Fruit fly (Drosophila melanogaster): ENCODE data around the gene Ogg1.
A peak's percentile ranks its signal among the peaks of the same experiment; 100 is the strongest.

Ogg1 gene

dm6 chrX:8709234-8709843 is 19.2 kb downstream of the Ogg1 start, which contains the start of gene Hexo2 (continued):
- peak; percentile 95 for TF ChIP-seq btn (GFP tag; optimal IDR thresholded peaks at IDR 0.05)
- no peak; the same call in 1 of the 3 replicates for TF ChIP-seq CG3726 (GFP tag; IDR thresholded peaks at IDR 0.05)
- no peak for TF ChIP-seq bbx (GFP tag; IDR thresholded peaks at IDR 0.05; ENCODE audit: partially characterized antibody)
- TF ChIP-seq NK7.1 (GFP tag; optimal IDR thresholded peaks at IDR 0.05) = peak; percentile 77
- TF ChIP-seq CG3281 (GFP tag; optimal IDR thresholded peaks at IDR 0.05) = peak; percentile 73
- TF ChIP-seq CG12659 (GFP tag; optimal IDR thresholded peaks at IDR 0.05) = peak; percentile 89
- TF ChIP-seq lab (GFP tag; optimal IDR thresholded peaks at IDR 0.05) = peak; percentile 93
- peak; percentile 85 for TF ChIP-seq maf-S (GFP tag; optimal IDR thresholded peaks at IDR 0.05)
- peak; percentile 72 for TF ChIP-seq trh (GFP tag; optimal IDR thresholded peaks at IDR 0.05)
- peak; percentile 97 for TF ChIP-seq CG34422 (GFP tag; IDR thresholded peaks at IDR 0.05)
- TF ChIP-seq sisA (GFP tag; IDR thresholded peaks at IDR 0.05) = peak; percentile 98
- TF ChIP-seq CG1832 (GFP tag; optimal IDR thresholded peaks at IDR 0.05) = no peak
- peak; percentile 55; the same call in 1 of the 2 replicates for TF ChIP-seq CG10321 (GFP tag; IDR thresholded peaks at IDR 0.05)
- peak; percentile 97 for TF ChIP-seq CG32772 (GFP tag; IDR thresholded peaks at IDR 0.05)
- TF ChIP-seq CG12155 (GFP tag; optimal IDR thresholded peaks at IDR 0.05) = peak; percentile 80
- peak; percentile 89 for TF ChIP-seq disco-r (GFP tag; optimal IDR thresholded peaks at IDR 0.05)
- TF ChIP-seq lmd (GFP tag; IDR thresholded peaks at IDR 0.05) = peak; percentile 94
- peak; percentile 54 for TF ChIP-seq ac (GFP tag; optimal IDR thresholded peaks at IDR 0.05)
- TF ChIP-seq Doc2 (GFP tag; IDR thresholded peaks at IDR 0.05) = peak; percentile 75
- no peak for TF ChIP-seq CG7745 (tag; optimal IDR thresholded peaks at IDR 0.05)
- TF ChIP-seq Rx (GFP tag; IDR thresholded peaks at IDR 0.05) = peak; percentile 97
- TF ChIP-seq knrl (GFP tag; IDR thresholded peaks at IDR 0.05; ENCODE audit: partially characterized antibody) = no peak
- TF ChIP-seq Ets97D (GFP tag; optimal IDR thresholded peaks at IDR 0.05) = peak; percentile 61
- TF ChIP-seq dm (GFP tag; optimal IDR thresholded peaks at IDR 0.05) = peak; percentile 82
- TF ChIP-seq Abd-B (GFP tag; optimal IDR thresholded peaks at IDR 0.05) = peak; percentile 83
- no peak for TF ChIP-seq Sin3A (optimal IDR thresholded peaks at IDR 0.05)
- no peak for TF ChIP-seq pan (optimal IDR thresholded peaks at IDR 0.05)
- TF ChIP-seq pan (GFP tag; optimal IDR thresholded peaks at IDR 0.05 in 1 of 2, IDR thresholded peaks at IDR 0.05 in 1 of 2) = peak in 1 of 2 experiments; percentile 96
- peak; percentile 92 for TF ChIP-seq CG6272 (GFP tag; IDR thresholded peaks at IDR 0.05)
- TF ChIP-seq pfk (GFP tag; optimal IDR thresholded peaks at IDR 0.05) = no peak
- peak in 1 of 2 experiments; percentile 71 for TF ChIP-seq Hr78 (GFP tag; optimal IDR thresholded peaks at IDR 0.05)
- TF ChIP-seq CG14667 (GFP tag; IDR thresholded peaks at IDR 0.05) = peak; percentile 92
- peak; percentile 36; the same call in 1 of the 2 replicates for TF ChIP-seq GATAe (GFP tag; conservative IDR thresholded peaks at IDR 0.05)
- peak; percentile 96 for TF ChIP-seq ase (GFP tag; IDR thresholded peaks at IDR 0.05)
- peak; percentile 67 for TF ChIP-seq CG6683 (GFP tag; optimal IDR thresholded peaks at IDR 0.05)
- TF ChIP-seq ro (GFP tag; IDR thresholded peaks at IDR 0.05) = peak; percentile 88
- peak; percentile 81 for TF ChIP-seq Lhr (GFP tag; optimal IDR thresholded peaks at IDR 0.05)
- no peak for TF ChIP-seq Dp (GFP tag; optimal IDR thresholded peaks at IDR 0.05)
- TF ChIP-seq CG1529 (GFP tag; optimal IDR thresholded peaks at IDR 0.05) = peak; percentile 92
- peak; percentile 91 for TF ChIP-seq Chrac-16 (GFP tag; optimal IDR thresholded peaks at IDR 0.05)
- TF ChIP-seq Dek (tag; optimal IDR thresholded peaks at IDR 0.05) = peak; percentile 85
- TF ChIP-seq wek (GFP tag; optimal IDR thresholded peaks at IDR 0.05) = peak; percentile 84
- TF ChIP-seq ind (GFP tag; optimal IDR thresholded peaks at IDR 0.05) = peak; percentile 94
- peak; percentile 58 for TF ChIP-seq fd102C (GFP tag; optimal IDR thresholded peaks at IDR 0.05)
- TF ChIP-seq vfl (GFP tag; optimal IDR thresholded peaks at IDR 0.05) = peak; percentile 68
- peak; percentile 88 for TF ChIP-seq CG15269 (tag; optimal IDR thresholded peaks at IDR 0.05)
- peak; percentile 93 for TF ChIP-seq NC2β (GFP tag; optimal IDR thresholded peaks at IDR 0.05)
- TF ChIP-seq Lim3 (GFP tag; IDR thresholded peaks at IDR 0.05) = peak; percentile 83
- no peak for TF ChIP-seq CG15479 (GFP tag; optimal IDR thresholded peaks at IDR 0.05)
- TF ChIP-seq CG16815 (GFP tag; optimal IDR thresholded peaks at IDR 0.05) = peak; percentile 85
